Fruit fly (Drosophila melanogaster): ENCODE results near the gene Nup154.
A peak's percentile ranks its signal among the peaks of the same experiment; 100 is the strongest.

Gene Nup154

DNA sequence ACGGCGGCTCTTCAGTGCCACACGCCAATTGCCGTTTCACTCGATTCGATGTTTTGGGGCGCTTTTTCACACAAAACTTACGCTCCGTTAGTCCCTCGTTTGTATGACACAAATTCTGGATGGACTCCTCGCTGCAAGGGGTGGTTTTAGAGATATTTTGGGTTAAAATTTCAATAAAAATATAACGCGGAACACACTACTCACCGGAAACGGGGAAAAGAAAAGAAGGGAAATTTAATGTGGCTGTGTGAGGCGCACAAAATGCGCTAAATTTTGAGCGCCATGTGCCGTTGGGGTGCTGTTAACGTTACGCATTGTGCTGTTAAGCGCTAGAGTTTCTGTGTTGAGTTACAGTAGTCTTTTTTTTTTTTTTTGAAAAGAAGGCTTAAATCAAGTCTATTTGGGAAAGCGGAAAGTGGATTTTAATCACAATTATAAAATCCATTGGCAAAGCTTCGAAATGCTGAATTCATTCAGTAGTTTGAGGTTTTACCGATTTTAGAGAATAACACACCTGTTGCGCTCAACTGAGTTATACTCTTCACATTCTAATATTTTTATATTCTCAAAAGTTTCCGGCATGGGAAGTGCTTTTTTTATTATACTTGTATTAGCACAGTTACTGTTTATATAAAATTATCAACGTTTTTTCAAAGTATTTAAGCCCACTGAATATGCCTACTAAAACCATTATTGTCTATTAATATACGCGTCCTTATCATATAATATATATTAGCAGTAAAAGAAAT is 521 bp upstream of the Nup154 start, which contains the start of gene RpL9 (continued):
- TF ChIP-seq Ravus (GFP tag; IDR thresholded peaks at IDR 0.05) (no peak), B-H1 (GFP tag; IDR thresholded peaks at IDR 0.05) (peak; percentile 23; the same call in 1 of the 3 replicates), CG4707 (GFP tag; optimal IDR thresholded peaks at IDR 0.05) (peak; percentile 85), sima (GFP tag; optimal IDR thresholded peaks at IDR 0.05) (peak; percentile 9), CG33213 (GFP tag; optimal IDR thresholded peaks at IDR 0.05) (peak; percentile 75), CG3281 (GFP tag; optimal IDR thresholded peaks at IDR 0.05) (peak; percentile 88), pros (GFP tag; optimal IDR thresholded peaks at IDR 0.05) (no peak), Atf6 (GFP tag; IDR thresholded peaks at IDR 0.05) (peak; percentile 73), CG6175 (GFP tag; IDR thresholded peaks at IDR 0.05) (no peak), MESR4 (GFP tag; optimal IDR thresholded peaks at IDR 0.05) (peak; percentile 99), Elba2 (GFP tag; optimal IDR thresholded peaks at IDR 0.05) (peak; percentile 51), sens-2 (GFP tag; IDR thresholded peaks at IDR 0.05) (peak; percentile 84), psq (GFP tag; optimal IDR thresholded peaks at IDR 0.05) (peak; percentile 32), CG30431 (GFP tag; optimal IDR thresholded peaks at IDR 0.05) (no peak), fu2 (GFP tag; optimal IDR thresholded peaks at IDR 0.05) (no peak), exex (tag; optimal IDR thresholded peaks at IDR 0.05) (peak; percentile 42), Doc2 (GFP tag; IDR thresholded peaks at IDR 0.05) (no peak), tgo (GFP tag; IDR thresholded peaks at IDR 0.05) (peak; percentile 33; the same call in 1 of the 3 replicates), B-H2 (GFP tag; optimal IDR thresholded peaks at IDR 0.05) (peak; percentile 81), da (GFP tag; optimal IDR thresholded peaks at IDR 0.05) (peak; percentile 30), Poxn (GFP tag; IDR thresholded peaks at IDR 0.05) (no peak), CG7556 (GFP tag; optimal IDR thresholded peaks at IDR 0.05) (no peak), dan (GFP tag; IDR thresholded peaks at IDR 0.05) (no peak), Vsx1 (GFP tag; optimal IDR thresholded peaks at IDR 0.05) (peak; percentile 73), toy (GFP tag; IDR thresholded peaks at IDR 0.05) (no peak; the same call in 1 of the 2 replicates), Xrp1 (GFP tag; IDR thresholded peaks at IDR 0.05) (0 out of 2 replicates have a peak, but pooled peaks have one; percentile 6), CG1024 (GFP tag; IDR thresholded peaks at IDR 0.05) (0 out of 2 replicates have a peak, but pooled peaks have one; percentile 39), unpg (GFP tag; optimal IDR thresholded peaks at IDR 0.05) (peak; percentile 79), row (GFP tag; IDR thresholded peaks at IDR 0.05) (peak; percentile 42; the same call in 2 of the 3 replicates), CG4730 (GFP tag; IDR thresholded peaks at IDR 0.05) (no peak; the same call in 1 of the 2 replicates), CG9215 (GFP tag; IDR thresholded peaks at IDR 0.05) (no peak), fd96Cb (tag; optimal IDR thresholded peaks at IDR 0.05) (no peak), h (optimal IDR thresholded peaks at IDR 0.05) (no peak), Neu2 (GFP tag; optimal IDR thresholded peaks at IDR 0.05; ENCODE audit: borderline replicate concordance) (no peak), hb (GFP tag; IDR thresholded peaks at IDR 0.05; ENCODE audit: partially characterized antibody) (no peak), CG11093 (GFP tag; IDR thresholded peaks at IDR 0.05) (no peak), gem (tag; optimal IDR thresholded peaks at IDR 0.05) (no peak), emc (GFP tag; optimal IDR thresholded peaks at IDR 0.05) (peak; percentile 36), sug (tag; optimal IDR thresholded peaks at IDR 0.05) (peak; percentile 64), Dll (GFP tag; IDR thresholded peaks at IDR 0.05; ENCODE audit: partially characterized antibody) (no peak), cwo (GFP tag; optimal IDR thresholded peaks at IDR 0.05) (no peak), gro (GFP tag; optimal IDR thresholded peaks at IDR 0.05) (peak; percentile 73), sna (GFP tag; IDR thresholded peaks at IDR 0.05; ENCODE audit: partially characterized antibody) (no peak), CG10274 (GFP tag; optimal IDR thresholded peaks at IDR 0.05) (peak; percentile 54), ken (GFP tag; IDR thresholded peaks at IDR 0.05) (peak; percentile 76; the same call in 1 of the 3 replicates), Rx (GFP tag; IDR thresholded peaks at IDR 0.05) (no peak), Atf-2 (GFP tag; optimal IDR thresholded peaks at IDR 0.05) (peak; percentile 75), tll (GFP tag; optimal IDR thresholded peaks at IDR 0.05) (no peak), Max (GFP tag; optimal IDR thresholded peaks at IDR 0.05) (peak; percentile 74), PHDP (tag; optimal IDR thresholded peaks at IDR 0.05) (peak; percentile 82)
